Fruit fly (Drosophila melanogaster): ENCODE results near the gene Tom.

DNA sequence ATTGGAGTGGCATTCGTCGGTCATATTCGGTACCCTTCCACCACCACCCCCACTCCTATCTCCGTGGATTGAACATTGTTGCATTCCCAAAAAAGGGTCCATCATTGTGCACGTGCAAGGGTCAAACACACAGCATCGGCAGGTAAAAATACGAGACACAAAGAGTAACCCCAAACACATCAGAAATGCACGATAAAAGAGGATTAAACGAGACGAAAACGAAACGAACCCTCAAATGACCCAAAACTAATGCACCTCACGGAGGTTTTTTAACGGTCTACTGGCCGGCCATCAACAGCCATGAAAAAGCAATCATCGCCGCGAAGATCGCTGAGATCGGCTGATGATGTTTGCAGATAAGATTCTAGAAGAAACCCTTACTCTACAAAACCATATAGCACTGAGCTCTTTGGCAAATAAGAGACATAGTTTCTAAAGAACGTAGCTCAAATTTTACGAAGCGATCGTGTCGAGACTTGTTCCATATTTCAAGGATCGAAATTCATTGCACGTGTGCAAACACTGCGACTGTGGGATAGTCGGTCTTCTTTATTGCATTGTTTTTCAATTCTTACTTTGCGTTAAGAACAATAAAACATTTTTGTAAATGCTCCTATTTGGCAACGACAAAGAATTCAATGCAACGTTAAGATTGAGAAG, 2.8 kb upstream of the Tom start:
- TF ChIP-seq usp (GFP tag; optimal IDR thresholded peaks at IDR 0.05): no peak
- TF ChIP-seq psq (optimal IDR thresholded peaks at IDR 0.05): no peak

Data from whole organism.